Worm (Caenorhabditis elegans) whole organism, L2 larva: Measurements from ENCODE around the gene daf-19.

Experiments used
- R02D3.7 ChIP-seq: fragments of 150-350 bp; optimal IDR thresholded peaks from 2 replicates; lab custom pipeline; 2014; ENCODE audit warnings: missing biosample characterization, missing genetic modification characterization
- ama-1 ChIP-seq: fragments of 150-350 bp; optimal IDR thresholded peaks from 2 replicates; lab custom pipeline; 2018; ENCODE audit warnings: inconsistent platforms
- blmp-1 ChIP-seq: sonication (generic microtip); optimal IDR thresholded peaks from 2 replicates; lab custom pipeline; 2017; ENCODE audit warnings: missing genetic modification characterization, mild to moderate bottlenecking, missing compliant biosample characterization, antibody characterized with exemption, moderate library complexity; ENCODE audit not compliant: insufficient read depth
- dmd-4 ChIP-seq: sonication (generic microtip); optimal IDR thresholded peaks from 2 replicates; lab custom pipeline; 2017; ENCODE audit warnings: missing biosample characterization, missing genetic modification characterization
- lin-39 ChIP-seq: fragments of 150-350 bp; optimal IDR thresholded peaks from 2 replicates; lab custom pipeline; 2014; ENCODE audit warnings: missing biosample characterization, missing genetic modification reagents, missing genetic modification characterization
- mab-5 ChIP-seq: fragments of 150-350 bp; optimal IDR thresholded peaks from 2 replicates; lab custom pipeline; 2014; ENCODE audit warnings: missing biosample characterization, missing genetic modification characterization
- nhr-10 ChIP-seq: sonication (generic microtip); optimal IDR thresholded peaks from 2 replicates; lab custom pipeline; 2017; ENCODE audit warnings: missing biosample characterization, missing genetic modification characterization
- nhr-12 ChIP-seq: fragments of 150-350 bp; optimal IDR thresholded peaks from 2 replicates; lab custom pipeline; 2014; ENCODE audit warnings: missing biosample characterization, missing genetic modification characterization
- peb-1 ChIP-seq: fragments of 150-350 bp; optimal IDR thresholded peaks from 2 replicates; lab custom pipeline; 2014; ENCODE audit warnings: missing biosample characterization, missing genetic modification characterization
- snpc-4 ChIP-seq: fragments of 150-350 bp; optimal IDR thresholded peaks from 2 replicates; lab custom pipeline; 2014; ENCODE audit warnings: missing biosample characterization, missing genetic modification characterization
- unc-62 ChIP-seq: fragments of 150-350 bp; optimal IDR thresholded peaks from 2 replicates; lab custom pipeline; 2014; ENCODE audit warnings: missing biosample characterization, missing genetic modification reagents, missing genetic modification characterization
- zag-1 ChIP-seq: fragments of 150-350 bp; optimal IDR thresholded peaks from 2 replicates; lab custom pipeline; 2014; ENCODE audit warnings: missing biosample characterization, missing genetic modification characterization
- ztf-11 ChIP-seq: sonication (generic microtip); optimal IDR thresholded peaks from 2 replicates; lab custom pipeline; 2017; ENCODE audit warnings: missing biosample characterization, missing genetic modification characterization

- TF ChIP-seq zag-1 (no peak), snpc-4 (tag; lab: Kevin White, UChicago) (no peak), nhr-12 (tag; lab: Kevin White, UChicago) (no peak), unc-62 (GFP tag; lab: Kevin White, UChicago) (no peak), lin-39 (no peak), dmd-4 (tag; lab: Kevin White, UChicago) (no peak), R02D3.7 (tag; lab: Kevin White, UChicago) (no peak), blmp-1 (no peak), mab-5 (tag; lab: Kevin White, UChicago) (no peak), ama-1 (lab: Kevin White, UChicago) (no peak), ztf-11 (tag; lab: Kevin White, UChicago) (no peak), peb-1 (tag; lab: Kevin White, UChicago) (no peak), nhr-10 (tag; lab: Kevin White, UChicago) (no peak)
Measured at ce11 chrII:10218171-10218570, 49.0 kb upstream of the daf-19 start, which contains the start of gene ref-1.
